Fruit fly (Drosophila melanogaster) whole organism, prepupa: ENCODE results near the gene Tis11.

Experiments
- CG11902 ChIP-seq: fragments of 200-800 bp; sonication (Bioruptor generic); optimal IDR thresholded peaks from 3 replicates; lab custom pipeline; 2016; ENCODE audit warnings: missing biosample characterization, missing genetic modification characterization
- CG32006 ChIP-seq: fragments of 200-800 bp; sonication (Bioruptor generic); optimal IDR thresholded peaks from 3 replicates; lab custom pipeline; 2017; ENCODE audit warnings: missing biosample characterization, mild to moderate bottlenecking, missing genetic modification characterization
- CG6808 ChIP-seq: fragments of 200-800 bp; sonication (Bioruptor generic); optimal IDR thresholded peaks from 3 replicates; lab custom pipeline; 2017; ENCODE audit warnings: missing biosample characterization, missing genetic modification characterization, mild to moderate bottlenecking, moderate library complexity, missing genetic modification reagents
- CG6854 ChIP-seq: fragments of 200-800 bp; sonication (Bioruptor generic); optimal IDR thresholded peaks from 2 replicates; lab custom pipeline; 2017; ENCODE audit warnings: missing biosample characterization, mild to moderate bottlenecking, missing genetic modification characterization
- Eip78C ChIP-seq: fragments of 200-800 bp; sonication (Bioruptor generic); peaks from one replicate; lab custom pipeline; 2016; ENCODE audit warnings: missing biosample characterization, missing genetic modification characterization
- Hr38 ChIP-seq: sonication (Bioruptor generic); optimal IDR thresholded peaks from 2 replicates; lab custom pipeline; 2016; ENCODE audit warnings: missing biosample characterization, missing genetic modification characterization
- Lpt ChIP-seq: fragments of 200-800 bp; sonication (Bioruptor generic); optimal IDR thresholded peaks from 3 replicates; lab custom pipeline; 2016; ENCODE audit warnings: missing biosample characterization, missing genetic modification characterization
- Met ChIP-seq: fragments of 200-800 bp; sonication (Bioruptor generic); optimal IDR thresholded peaks from 3 replicates; lab custom pipeline; 2016; ENCODE audit warnings: missing biosample characterization, missing genetic modification characterization
- Sox15 ChIP-seq: fragments of 200-800 bp; sonication (Bioruptor generic); optimal IDR thresholded peaks from 3 replicates; lab custom pipeline; 2016; ENCODE audit warnings: missing biosample characterization, missing genetic modification characterization
- fd85E ChIP-seq: fragments of 200-800 bp; sonication (Bioruptor generic); optimal IDR thresholded peaks from 3 replicates; lab custom pipeline; 2016; ENCODE audit warnings: missing biosample characterization, missing genetic modification characterization
- svp ChIP-seq: fragments of 200-800 bp; sonication (Bioruptor generic); peaks from one replicate; lab custom pipeline; 2016; ENCODE audit warnings: missing biosample characterization, missing genetic modification characterization
- topi ChIP-seq: fragments of 200-800 bp; sonication (Bioruptor generic); optimal IDR thresholded peaks from 3 replicates; lab custom pipeline; 2016; ENCODE audit warnings: missing biosample characterization, missing genetic modification characterization

DNA sequence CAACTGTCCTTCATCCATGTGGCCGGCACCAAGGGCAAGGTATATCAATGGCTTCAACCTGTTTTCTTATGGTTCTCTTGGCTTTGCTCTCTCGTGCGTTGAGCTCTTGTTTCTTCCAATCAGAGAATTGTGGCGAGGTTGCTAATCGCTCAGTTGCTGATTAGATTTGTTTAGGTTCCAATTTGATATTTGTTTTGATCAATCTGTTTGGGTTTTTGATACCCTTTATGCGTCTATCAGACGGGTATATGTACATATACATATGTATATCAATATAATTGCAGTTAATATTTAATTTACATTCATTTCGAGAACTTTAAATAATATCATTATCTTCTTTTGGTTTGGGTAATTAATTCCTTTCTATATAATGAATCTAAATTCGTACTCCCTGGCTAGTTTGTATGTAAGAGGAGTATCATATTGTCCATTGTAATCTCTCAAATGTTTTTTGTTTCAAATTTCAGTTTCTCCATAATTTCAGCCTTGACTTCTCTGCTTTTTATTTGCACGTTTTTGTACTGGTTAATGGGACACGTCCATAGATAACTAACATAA is 45.9 kb upstream of the Tis11 start:
- TF ChIP-seq topi (GFP tag; lab: Kevin White, UChicago) (no peak), CG6854 (no peak), Lpt (no peak), Hr38 (no peak), svp (no peak), Met (no peak), CG6808 (GFP tag; lab: Kevin White, UChicago) (no peak), CG11902 (no peak), CG32006 (GFP tag; lab: Kevin White, UChicago) (no peak), fd85E (GFP tag; lab: Kevin White, UChicago) (no peak), Sox15 (GFP tag; lab: Kevin White, UChicago) (no peak), Eip78C (GFP tag; lab: Kevin White, UChicago) (no peak)
